Fruit fly (Drosophila melanogaster): ENCODE measurements around the gene Ndc80.

DNA sequence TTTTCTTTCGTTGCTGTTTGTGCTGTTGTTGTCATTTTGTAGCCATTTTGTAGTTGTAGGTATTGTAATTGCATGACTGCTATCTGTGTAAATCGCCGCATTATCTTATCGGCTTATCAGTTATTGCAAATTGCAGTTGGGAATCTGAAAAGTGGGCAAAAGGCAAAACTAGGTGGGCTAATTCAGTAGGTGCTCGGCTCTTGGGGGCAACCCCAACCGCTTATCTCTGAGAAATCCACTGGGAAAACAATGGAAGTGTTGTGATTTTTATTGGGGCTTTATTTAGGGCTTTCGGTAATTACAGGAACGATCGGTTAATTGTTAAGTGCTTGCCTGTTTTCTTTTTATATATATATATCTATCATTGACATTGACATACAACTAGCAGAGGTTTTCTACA is 39.3 kb upstream of the Ndc80 start:
- TF ChIP-seq svp (GFP tag) (no peak), Sox102F (GFP tag; optimal IDR thresholded peaks at IDR 0.05) (no peak), OdsH (GFP tag; optimal IDR thresholded peaks at IDR 0.05) (no peak), fd59A (GFP tag; optimal IDR thresholded peaks at IDR 0.05) (no peak), CG11762 (GFP tag; optimal IDR thresholded peaks at IDR 0.05; ENCODE audit: insufficient read depth) (no peak), CG8632 (GFP tag; optimal IDR thresholded peaks at IDR 0.05) (no peak), Eip78C (GFP tag) (peak; percentile 23), Sox14 (GFP tag; optimal IDR thresholded peaks at IDR 0.05) (no peak), CG8319 (GFP tag; optimal IDR thresholded peaks at IDR 0.05) (no peak), dsx (GFP tag; optimal IDR thresholded peaks at IDR 0.05; ENCODE audit: poor library complexity, severe bottlenecking) (no peak), CG34406 (GFP tag; optimal IDR thresholded peaks at IDR 0.05) (no peak), Lpt (GFP tag; optimal IDR thresholded peaks at IDR 0.05) (no peak)
